Worm (Caenorhabditis elegans) whole organism, L1 larva: Measurements from ENCODE around the gene gem-1.

Source experiments
- aly-2 ChIP-seq: fragments of 150-350 bp; optimal IDR thresholded peaks from 2 replicates; lab custom pipeline; 2014; ENCODE audit warnings: missing biosample characterization, missing genetic modification characterization
- ces-1 ChIP-seq: fragments of 150-350 bp; optimal IDR thresholded peaks from 2 replicates; lab custom pipeline; 2014; ENCODE audit warnings: missing biosample characterization, missing genetic modification reagents, missing genetic modification characterization
- dpl-1 ChIP-seq, 3 experiments: fragments of 150-350 bp in 2 of 3; sonication (generic microtip) in 1 of 3; optimal IDR thresholded peaks; 2 replicates each; lab custom pipeline; 2014 to 2017; ENCODE audit warnings: missing biosample characterization in 3 of 3, missing genetic modification characterization in 3 of 3, missing genetic modification reagents in 3 of 3
- egl-27 ChIP-seq, 2 experiments: fragments of 150-350 bp in 1 of 2; sonication (generic microtip); optimal IDR thresholded peaks; 3 replicates each; lab custom pipeline; 2017 to 2018; ENCODE audit warnings: missing biosample characterization in 2 of 2, missing genetic modification characterization in 2 of 2, missing genetic modification reagents in 2 of 2
- fkh-10 ChIP-seq: sonication (generic microtip); optimal IDR thresholded peaks from 2 replicates; lab custom pipeline; 2017; ENCODE audit warnings: missing biosample characterization, missing genetic modification reagents, missing genetic modification characterization
- hpl-2 ChIP-seq: fragments of 150-350 bp; optimal IDR thresholded peaks from 2 replicates; lab custom pipeline; 2014; ENCODE audit warnings: missing biosample characterization, missing genetic modification reagents, missing genetic modification characterization
- mef-2 ChIP-seq: fragments of 150-350 bp; optimal IDR thresholded peaks from 2 replicates; lab custom pipeline; 2014; ENCODE audit warnings: missing biosample characterization, missing genetic modification characterization
- nhr-237 ChIP-seq: fragments of 150-350 bp; optimal IDR thresholded peaks from 2 replicates; lab custom pipeline; 2014; ENCODE audit warnings: missing biosample characterization, missing genetic modification characterization
- nhr-77 ChIP-seq: fragments of 150-350 bp; optimal IDR thresholded peaks from 2 replicates; lab custom pipeline; 2014; ENCODE audit warnings: missing biosample characterization, missing genetic modification characterization
- pqm-1 ChIP-seq: sonication (generic microtip); optimal IDR thresholded peaks from 3 replicates; lab custom pipeline; 2017; ENCODE audit warnings: missing biosample characterization, missing genetic modification characterization
- rnt-1 ChIP-seq: sonication (generic microtip); optimal IDR thresholded peaks from 2 replicates; lab custom pipeline; 2016; ENCODE audit warnings: mild to moderate bottlenecking, missing genetic modification characterization, moderate library complexity, missing compliant biosample characterization
- unc-130 ChIP-seq: fragments of 150-350 bp; optimal IDR thresholded peaks from 2 replicates; lab custom pipeline; 2017; ENCODE audit warnings: missing biosample characterization, missing genetic modification characterization, inconsistent platforms
- unc-30 ChIP-seq: sonication (generic microtip); optimal IDR thresholded peaks from 2 replicates; lab custom pipeline; 2017; ENCODE audit warnings: missing biosample characterization, missing genetic modification characterization
- unc-62 ChIP-seq: fragments of 150-350 bp; optimal IDR thresholded peaks from 2 replicates; lab custom pipeline; 2014; ENCODE audit warnings: missing biosample characterization, missing genetic modification reagents, missing genetic modification characterization

DNA sequence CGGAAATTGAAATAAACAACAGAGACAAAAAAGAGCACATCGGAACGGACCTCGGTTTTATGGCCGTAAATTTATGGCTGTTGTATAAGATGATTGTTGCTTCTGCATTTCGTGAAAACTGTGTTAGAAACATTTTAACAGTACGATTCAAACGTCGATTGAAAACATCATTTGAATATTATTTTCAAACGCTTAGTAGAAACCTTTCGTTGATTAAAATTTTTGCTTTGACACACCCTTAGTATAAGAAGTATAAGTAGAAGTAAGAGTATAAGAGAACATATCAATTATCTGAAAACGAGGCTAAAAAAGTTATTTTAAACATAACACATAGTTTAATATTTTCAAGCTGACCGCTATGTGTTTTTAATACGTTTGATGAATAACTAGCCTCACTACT is 8.0 kb upstream of the gem-1 start:
- TF ChIP-seq unc-62 (no peak), pqm-1 (tag; lab: Kevin White, UChicago) (no peak), egl-27 (tag; optimal IDR thresholded peaks at IDR 0.05; lab: Kevin White, UChicago) (no peak), hpl-2 (no peak), nhr-77 (tag; lab: Kevin White, UChicago) (no peak), ces-1 (GFP tag; lab: Kevin White, UChicago) (no peak), mef-2 (tag; lab: Kevin White, UChicago) (no peak), fkh-10 (no peak), dpl-1 (GFP tag; optimal IDR thresholded peaks at IDR 0.05; lab: Kevin White, UChicago) (no peak), aly-2 (tag; lab: Kevin White, UChicago) (no peak), unc-30 (no peak), nhr-237 (tag; lab: Kevin White, UChicago) (no peak), rnt-1 (tag; lab: Kevin White, UChicago) (no peak), unc-130 (tag; lab: Kevin White, UChicago) (no peak)
